Worm (Caenorhabditis elegans): ENCODE data around the gene pir-2.

ce11 chrIII:9488027-9488426 is 44.6 kb upstream of the pir-2 start:
- no peak for TF ChIP-seq F13H6.1 (tag; optimal IDR thresholded peaks at IDR 0.05)
- TF ChIP-seq mec-3 (tag; optimal IDR thresholded peaks at IDR 0.05; ENCODE audit: borderline replicate concordance) = no peak
- no peak for TF ChIP-seq odd-2 (tag; optimal IDR thresholded peaks at IDR 0.05)
- no peak for TF ChIP-seq pag-3 (tag; optimal IDR thresholded peaks at IDR 0.05; ENCODE audit: borderline replicate concordance)
- TF ChIP-seq pqm-1 (tag; optimal IDR thresholded peaks at IDR 0.05) = no peak
- TF ChIP-seq fkh-10 (GFP tag; optimal IDR thresholded peaks at IDR 0.05) = no peak
- no peak for TF ChIP-seq unc-55 (GFP tag; optimal IDR thresholded peaks at IDR 0.05)
- no peak for TF ChIP-seq ceh-9 (tag; optimal IDR thresholded peaks at IDR 0.05)
- no peak for TF ChIP-seq pat-9 (tag; optimal IDR thresholded peaks at IDR 0.05)
